Worm (Caenorhabditis elegans): Measurements from ENCODE around the gene idpb-2.

The idpb-2 gene

DNA sequence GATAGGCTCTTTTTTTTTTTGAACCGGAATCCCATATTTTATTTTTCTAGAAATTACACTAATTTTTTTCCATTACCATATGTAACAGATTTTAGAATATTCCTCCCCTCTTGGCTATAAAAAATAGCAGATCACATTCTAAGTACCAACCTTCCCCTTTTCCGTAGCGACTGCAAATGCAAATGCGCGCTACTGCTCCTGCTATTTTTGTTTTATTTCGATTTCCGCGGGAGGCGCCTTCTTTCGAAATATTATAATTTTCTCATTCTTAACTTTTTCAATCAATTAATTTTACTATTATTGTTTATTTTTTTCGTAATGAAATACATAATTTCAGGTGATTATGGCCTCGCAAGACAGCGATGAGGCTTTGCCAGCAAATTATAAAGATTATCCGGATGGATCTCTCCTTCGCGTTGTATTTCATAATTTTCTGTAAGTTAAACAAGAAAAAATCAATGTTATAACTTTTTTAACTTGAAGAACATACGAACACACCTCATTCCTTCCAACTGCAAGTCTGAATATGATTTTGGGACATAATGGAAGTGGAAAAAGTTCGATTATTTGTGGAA lies 7.5 kb downstream of the idpb-2 start, which contains the start of gene smc-5 (continued):
- TF ChIP-seq nhr-90 (tag; optimal IDR thresholded peaks at IDR 0.05; ENCODE audit: poor library complexity) (peak; percentile 60), nhr-71 (tag; optimal IDR thresholded peaks at IDR 0.05) (peak; percentile 75), tbx-2 (tag; optimal IDR thresholded peaks at IDR 0.05) (peak; percentile 57), pag-3 (tag; optimal IDR thresholded peaks at IDR 0.05; ENCODE audit: borderline replicate concordance, insufficient read depth) (no peak), elt-2 (tag; optimal IDR thresholded peaks at IDR 0.05) (no peak), ztf-11 (tag; optimal IDR thresholded peaks at IDR 0.05) (peak in 1 of 2 experiments; percentile 48), nhr-47 (tag; optimal IDR thresholded peaks at IDR 0.05) (peak; percentile 73), ceh-82 (tag; optimal IDR thresholded peaks at IDR 0.05) (peak in 2 of 3 experiments; percentile 37 to 79), unc-130 (tag; optimal IDR thresholded peaks at IDR 0.05) (peak; percentile 45), nhr-28 (tag; optimal IDR thresholded peaks at IDR 0.05) (no peak), ceh-90 (tag; optimal IDR thresholded peaks at IDR 0.05) (no peak), Y116A8C.19 (tag; optimal IDR thresholded peaks at IDR 0.05; ENCODE audit: borderline replicate concordance) (no peak), F16B12.6 (tag; optimal IDR thresholded peaks at IDR 0.05) (peak; percentile 65), snpc-4 (tag; optimal IDR thresholded peaks at IDR 0.05) (peak; percentile 63), mab-9 (GFP tag; IDR thresholded peaks at IDR 0.05) (no peak), vab-15 (tag; optimal IDR thresholded peaks at IDR 0.05) (peak; percentile 60), sptf-1 (tag; optimal IDR thresholded peaks at IDR 0.05) (no peak), pax-3 (tag; optimal IDR thresholded peaks at IDR 0.05) (peak; percentile 53), fos-1 (tag; optimal IDR thresholded peaks at IDR 0.05) (peak; percentile 54), ama-1 (optimal IDR thresholded peaks at IDR 0.05) (no peak), sox-4 (tag; optimal IDR thresholded peaks at IDR 0.05) (peak; percentile 16), lsy-2 (tag; optimal IDR thresholded peaks at IDR 0.05) (peak; percentile 71 to 94), isw-1 (GFP tag; IDR thresholded peaks at IDR 0.05) (peak; percentile 71), hpl-2 (GFP tag; optimal IDR thresholded peaks at IDR 0.05) (peak; percentile 8), elt-3 (tag; optimal IDR thresholded peaks at IDR 0.05) (peak in 1 of 6 experiments; percentile 80), C34B4.2 (tag; optimal IDR thresholded peaks at IDR 0.05) (no peak), mep-1 (tag; optimal IDR thresholded peaks at IDR 0.05) (peak; percentile 69), blmp-1 (tag; optimal IDR thresholded peaks at IDR 0.05) (peak; percentile 71), egl-27 (tag; optimal IDR thresholded peaks at IDR 0.05) (no peak), efl-1 (optimal IDR thresholded peaks at IDR 0.05) (peak; percentile 84 to 88), efl-1 (GFP tag; optimal IDR thresholded peaks at IDR 0.05 in 1 of 2) (peak; percentile 86 to 98), grh-1 (GFP tag; IDR thresholded peaks at IDR 0.05) (no peak), nhr-77 (tag; optimal IDR thresholded peaks at IDR 0.05) (peak; percentile 62), hlh-17 (GFP tag; optimal IDR thresholded peaks at IDR 0.05; ENCODE audit: borderline replicate concordance) (no peak), swsn-7 (tag; optimal IDR thresholded peaks at IDR 0.05) (peak; percentile 59), ces-1 (GFP tag; optimal IDR thresholded peaks at IDR 0.05) (no peak), nhr-237 (tag; optimal IDR thresholded peaks at IDR 0.05) (no peak), nhr-12 (tag; optimal IDR thresholded peaks at IDR 0.05) (no peak), pqm-1 (tag; optimal IDR thresholded peaks at IDR 0.05) (no peak), zag-1 (tag; optimal IDR thresholded peaks at IDR 0.05) (no peak)

DNA sequence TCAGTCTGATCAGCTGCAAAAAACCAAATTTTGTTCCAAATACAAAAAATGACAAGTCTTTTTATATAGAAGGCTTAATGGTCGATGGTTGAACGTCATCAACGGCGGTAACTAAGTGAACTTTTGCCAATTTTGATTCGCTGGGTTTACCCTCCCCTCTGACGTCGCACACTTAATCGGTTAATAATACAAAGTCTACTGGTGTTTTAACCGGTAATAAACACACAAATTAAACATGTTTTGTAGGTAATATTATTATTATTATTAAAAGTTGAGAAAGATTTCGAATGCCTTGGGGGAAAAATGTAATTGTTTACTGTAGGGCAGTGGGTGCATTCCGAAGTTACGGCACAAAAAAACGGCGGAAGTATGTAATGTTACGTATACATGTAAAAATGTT lies 8.7 kb downstream of the idpb-2 start, which contains the start of gene pho-12:
Gene pho-12 (minus strand): TSS at position 101 of the 400 bp plus-strand sequence.
- TF ChIP-seq alr-1 (tag; optimal IDR thresholded peaks at IDR 0.05; ENCODE audit: borderline replicate concordance) (no peak), nhr-85 (tag) (no peak), ztf-11 (tag; optimal IDR thresholded peaks at IDR 0.05) (no peak), ceh-8 (GFP tag; optimal IDR thresholded peaks at IDR 0.05) (no peak), ceh-90 (tag; optimal IDR thresholded peaks at IDR 0.05) (no peak), unc-30 (tag; optimal IDR thresholded peaks at IDR 0.05) (no peak), pqm-1 (tag; optimal IDR thresholded peaks at IDR 0.05) (no peak), tbx-2 (tag; optimal IDR thresholded peaks at IDR 0.05) (no peak), sup-37 (GFP tag; optimal IDR thresholded peaks at IDR 0.05) (no peak), nhr-20 (tag; optimal IDR thresholded peaks at IDR 0.05) (no peak), nhr-47 (tag; optimal IDR thresholded peaks at IDR 0.05) (no peak)

All from whole organism, L1 larva.